Worm (Caenorhabditis elegans): ENCODE results near the gene srg-5.

Gene srg-5

ce11 chrIII:6260115-6260514 lies 4.2 kb downstream of the srg-5 start, which contains the start of gene srg-2:
TSS of gene srg-2 (minus strand) at chrIII:6260215.
- no peak for TF ChIP-seq T26A5.8 (tag; optimal IDR thresholded peaks at IDR 0.05)
- no peak for TF ChIP-seq egrh-3 (GFP tag; IDR thresholded peaks at IDR 0.05)
- TF ChIP-seq chd-7 (tag; optimal IDR thresholded peaks at IDR 0.05) = no peak
- no peak for TF ChIP-seq rec-8 (tag; optimal IDR thresholded peaks at IDR 0.05)

ce11 chrIII:6258262-6258661 lies 6.1 kb downstream of the srg-5 start, which contains the start of gene srg-1:
TSS of gene srg-1 (minus strand) at chrIII:6258362.
- TF ChIP-seq ztf-6 (GFP tag; IDR thresholded peaks at IDR 0.05) (no peak), snpc-1.3 (tag; optimal IDR thresholded peaks at IDR 0.05; ENCODE audit: insufficient read depth) (no peak), sptf-2 (GFP tag; optimal IDR thresholded peaks at IDR 0.05) (no peak), die-1 (tag; optimal IDR thresholded peaks at IDR 0.05) (no peak), mel-28 (tag; optimal IDR thresholded peaks at IDR 0.05; ENCODE audit: borderline replicate concordance) (no peak), ztf-25 (GFP tag; IDR thresholded peaks at IDR 0.05) (no peak), dox-1 (GFP tag; IDR thresholded peaks at IDR 0.05) (no peak), ztf-22 (GFP tag; optimal IDR thresholded peaks at IDR 0.05) (no peak), hmg-1.2 (GFP tag; IDR thresholded peaks at IDR 0.05) (no peak), efl-1 (GFP tag; optimal IDR thresholded peaks at IDR 0.05) (no peak), bed-1 (GFP tag; IDR thresholded peaks at IDR 0.05) (no peak), F52B5.7 (tag; optimal IDR thresholded peaks at IDR 0.05) (no peak), K12H6.12 (tag; optimal IDR thresholded peaks at IDR 0.05) (no peak), tlf-1 (GFP tag; optimal IDR thresholded peaks at IDR 0.05) (no peak), attf-3 (GFP tag; conservative IDR thresholded peaks at IDR 0.05) (no peak), B0336.3 (GFP tag; IDR thresholded peaks at IDR 0.05) (no peak)

- TF ChIP-seq snpc-1.1 (tag; optimal IDR thresholded peaks at IDR 0.05; ENCODE audit: insufficient read depth) = no peak
- no peak for TF ChIP-seq lsl-1 (GFP tag; optimal IDR thresholded peaks at IDR 0.05)
- TF ChIP-seq ets-4 (GFP tag; optimal IDR thresholded peaks at IDR 0.05) = no peak
- TF ChIP-seq ekl-4 (GFP tag; IDR thresholded peaks at IDR 0.05) = no peak
- no peak for TF ChIP-seq B0035.1 (tag; optimal IDR thresholded peaks at IDR 0.05)
- TF ChIP-seq F55B11.4 (tag; optimal IDR thresholded peaks at IDR 0.05; ENCODE audit: borderline replicate concordance, insufficient read depth) = no peak
- TF ChIP-seq ceh-27 (GFP tag; optimal IDR thresholded peaks at IDR 0.05) = no peak
Observed at ce11 chrIII:6256675-6257074, 7.7 kb downstream of the srg-5 start, which contains the start of gene srg-9. TSS of gene srg-9 (minus strand) at chrIII:6256775.

ce11 chrIII:6254737-6255136 lies 9.6 kb downstream of the srg-5 start, which contains the start of gene srg-8:
TSS of gene srg-8 (minus strand) at chrIII:6254837.
- TF ChIP-seq snpc-4 (GFP tag; optimal IDR thresholded peaks at IDR 0.05) (no peak), snpc-4 (tag; optimal IDR thresholded peaks at IDR 0.05) (no peak), F33H1.4 (GFP tag; IDR thresholded peaks at IDR 0.05) (no peak), T07F8.4 (tag; optimal IDR thresholded peaks at IDR 0.05) (no peak), sea-2 (GFP tag; IDR thresholded peaks at IDR 0.05) (no peak), mes-4 (tag; optimal IDR thresholded peaks at IDR 0.05) (no peak), let-607 (tag; optimal IDR thresholded peaks at IDR 0.05) (no peak), bed-1 (GFP tag; IDR thresholded peaks at IDR 0.05) (no peak), xnd-1 (tag; optimal IDR thresholded peaks at IDR 0.05) (no peak), cebp-2 (GFP tag; IDR thresholded peaks at IDR 0.05) (no peak), rec-8 (tag; optimal IDR thresholded peaks at IDR 0.05) (no peak), ceh-27 (GFP tag; optimal IDR thresholded peaks at IDR 0.05) (no peak), ztf-26 (tag; optimal IDR thresholded peaks at IDR 0.05) (no peak), tbx-9 (tag; optimal IDR thresholded peaks at IDR 0.05; ENCODE audit: borderline replicate concordance) (no peak), chd-7 (tag; optimal IDR thresholded peaks at IDR 0.05) (no peak), sdz-38 (tag; optimal IDR thresholded peaks at IDR 0.05) (no peak), lin-26 (GFP tag; IDR thresholded peaks at IDR 0.05) (no peak), ztf-25 (GFP tag; IDR thresholded peaks at IDR 0.05) (no peak), Y67H2A.10 (GFP tag; conservative IDR thresholded peaks at IDR 0.05) (no peak), T26A5.8 (tag; optimal IDR thresholded peaks at IDR 0.05) (no peak), cebp-1 (GFP tag; IDR thresholded peaks at IDR 0.05) (no peak), cebp-1 (tag; optimal IDR thresholded peaks at IDR 0.05) (no peak)
